Worm (Caenorhabditis elegans) whole organism, L2 larva: ENCODE results near the gene R11D1.3.

Source experiments
- C34F6.9 ChIP-seq: fragments of 150-350 bp; optimal IDR thresholded peaks from 2 replicates; lab custom pipeline; 2014; ENCODE audit warnings: missing biosample characterization, missing genetic modification characterization
- F13H6.1 ChIP-seq: sonication (generic microtip); optimal IDR thresholded peaks from 2 replicates; lab custom pipeline; 2016; ENCODE audit warnings: missing genetic modification characterization, missing compliant biosample characterization
- R02D3.7 ChIP-seq: fragments of 150-350 bp; optimal IDR thresholded peaks from 2 replicates; lab custom pipeline; 2014; ENCODE audit warnings: missing biosample characterization, missing genetic modification characterization
- Y55F3AM.14 ChIP-seq: fragments of 200-800 bp; sonication (Bioruptor generic); optimal IDR thresholded peaks from 2 replicates; lab custom pipeline; 2018; ENCODE audit warnings: mild to moderate bottlenecking, missing genetic modification characterization, missing compliant biosample characterization
- ZK546.5 ChIP-seq: sonication (generic microtip); optimal IDR thresholded peaks from 2 replicates; lab custom pipeline; 2017; ENCODE audit warnings: missing biosample characterization, missing genetic modification characterization
- alr-1 ChIP-seq: fragments of 150-350 bp; optimal IDR thresholded peaks from 2 replicates; lab custom pipeline; 2014; ENCODE audit warnings: missing biosample characterization, missing genetic modification characterization
- aly-2 ChIP-seq: fragments of 150-350 bp; optimal IDR thresholded peaks from 2 replicates; lab custom pipeline; 2014; ENCODE audit warnings: missing biosample characterization, missing genetic modification characterization
- ama-1 ChIP-seq: fragments of 150-350 bp; optimal IDR thresholded peaks from 2 replicates; lab custom pipeline; 2018; ENCODE audit warnings: inconsistent platforms
- ceh-16 ChIP-seq: fragments of 150-350 bp; optimal IDR thresholded peaks from 2 replicates; lab custom pipeline; 2014; ENCODE audit warnings: missing biosample characterization, missing genetic modification characterization
- ceh-82 ChIP-seq: fragments of 150-350 bp; optimal IDR thresholded peaks from 2 replicates; lab custom pipeline; 2014; ENCODE audit warnings: missing biosample characterization, missing genetic modification characterization
- crh-2 ChIP-seq: sonication (generic microtip); optimal IDR thresholded peaks from 2 replicates; lab custom pipeline; 2017; ENCODE audit warnings: missing biosample characterization, missing genetic modification characterization
- dmd-4 ChIP-seq: sonication (generic microtip); optimal IDR thresholded peaks from 2 replicates; lab custom pipeline; 2017; ENCODE audit warnings: missing biosample characterization, missing genetic modification characterization
- egl-27 ChIP-seq: sonication (generic microtip); optimal IDR thresholded peaks from 3 replicates; lab custom pipeline; 2017; ENCODE audit warnings: missing biosample characterization, missing genetic modification reagents, missing genetic modification characterization
- elt-1 ChIP-seq: fragments of 150-350 bp; optimal IDR thresholded peaks from 2 replicates; lab custom pipeline; 2014; ENCODE audit warnings: missing biosample characterization, missing genetic modification characterization
- elt-3 ChIP-seq: sonication (generic microtip); optimal IDR thresholded peaks from 2 replicates; lab custom pipeline; 2017; ENCODE audit warnings: missing biosample characterization, missing genetic modification characterization
- gmeb-1 ChIP-seq: fragments of 150-350 bp; optimal IDR thresholded peaks from 2 replicates; lab custom pipeline; 2014; ENCODE audit warnings: missing biosample characterization, missing genetic modification characterization
- lin-13 ChIP-seq: fragments of 150-350 bp; optimal IDR thresholded peaks from 2 replicates; lab custom pipeline; 2014; ENCODE audit warnings: missing biosample characterization, missing genetic modification reagents, missing genetic modification characterization
- lin-39 ChIP-seq: fragments of 150-350 bp; optimal IDR thresholded peaks from 2 replicates; lab custom pipeline; 2014; ENCODE audit warnings: missing biosample characterization, missing genetic modification reagents, missing genetic modification characterization
- mbf-1 ChIP-seq: sonication (generic microtip); optimal IDR thresholded peaks from 2 replicates; lab custom pipeline; 2017; ENCODE audit warnings: missing biosample characterization, missing genetic modification characterization
- mdl-1 ChIP-seq, 2 experiments: fragments of 150-350 bp in 1 of 2; sonication (generic microtip) in 1 of 2; optimal IDR thresholded peaks; 2 replicates each; lab custom pipeline; 2017; ENCODE audit warnings: missing biosample characterization in 2 of 2, missing genetic modification characterization in 2 of 2
- nhr-11 ChIP-seq: fragments of 150-350 bp; optimal IDR thresholded peaks from 2 replicates; lab custom pipeline; 2014; ENCODE audit warnings: missing biosample characterization, missing genetic modification characterization
- nhr-12 ChIP-seq: fragments of 150-350 bp; optimal IDR thresholded peaks from 2 replicates; lab custom pipeline; 2014; ENCODE audit warnings: missing biosample characterization, missing genetic modification characterization
- nhr-129 ChIP-seq: fragments of 150-350 bp; optimal IDR thresholded peaks from 2 replicates; lab custom pipeline; 2014; ENCODE audit warnings: missing biosample characterization, missing genetic modification characterization
- nhr-21 ChIP-seq: fragments of 150-350 bp; optimal IDR thresholded peaks from 2 replicates; lab custom pipeline; 2014; ENCODE audit warnings: missing biosample characterization, missing genetic modification characterization
- nhr-23 ChIP-seq: fragments of 150-350 bp; optimal IDR thresholded peaks from 2 replicates; lab custom pipeline; 2014; ENCODE audit warnings: missing biosample characterization, missing genetic modification reagents, missing genetic modification characterization
- nhr-25 ChIP-seq: fragments of 150-350 bp; sonication (generic microtip); optimal IDR thresholded peaks from 3 replicates; lab custom pipeline; 2014; ENCODE audit warnings: missing biosample characterization, missing genetic modification characterization
- nhr-6 ChIP-seq: fragments of 150-350 bp; optimal IDR thresholded peaks from 2 replicates; lab custom pipeline; 2014; ENCODE audit warnings: missing biosample characterization, missing genetic modification characterization
- peb-1 ChIP-seq: fragments of 150-350 bp; optimal IDR thresholded peaks from 2 replicates; lab custom pipeline; 2014; ENCODE audit warnings: missing biosample characterization, missing genetic modification characterization
- sma-3 ChIP-seq: sonication (generic microtip); optimal IDR thresholded peaks from 2 replicates; lab custom pipeline; 2016; ENCODE audit warnings: missing genetic modification reagents, missing genetic modification characterization, missing compliant biosample characterization
- sma-9 ChIP-seq, 2 experiments: fragments of 150-350 bp in 1 of 2; sonication (generic microtip) in 1 of 2; optimal IDR thresholded peaks; 2 replicates each; lab custom pipeline; 2014 to 2016; ENCODE audit warnings: missing genetic modification characterization in 2 of 2, mild to moderate bottlenecking in 1 of 2, missing biosample characterization in 1 of 2, missing compliant biosample characterization in 1 of 2, missing genetic modification reagents in 1 of 2, moderate library complexity in 1 of 2
- snpc-4 ChIP-seq: fragments of 150-350 bp; optimal IDR thresholded peaks from 2 replicates; lab custom pipeline; 2014; ENCODE audit warnings: missing biosample characterization, missing genetic modification characterization
- unc-39 ChIP-seq: fragments of 150-350 bp; optimal IDR thresholded peaks from 2 replicates; lab custom pipeline; 2014; ENCODE audit warnings: missing biosample characterization, missing genetic modification characterization
- unc-55 ChIP-seq: fragments of 150-350 bp; sonication (generic microtip); optimal IDR thresholded peaks from 3 replicates; lab custom pipeline; 2014; ENCODE audit warnings: missing biosample characterization, missing genetic modification reagents, missing genetic modification characterization
- unc-62 ChIP-seq: fragments of 150-350 bp; optimal IDR thresholded peaks from 2 replicates; lab custom pipeline; 2014; ENCODE audit warnings: missing biosample characterization, missing genetic modification reagents, missing genetic modification characterization
- ztf-1 ChIP-seq: fragments of 200-800 bp; sonication (Bioruptor generic); conservative IDR thresholded peaks from 2 replicates; pipeline ENCODE4 v1.3.6; 2022; ENCODE audit warnings: missing genetic modification characterization, missing compliant biosample characterization
- ztf-11 ChIP-seq: sonication (generic microtip); optimal IDR thresholded peaks from 2 replicates; lab custom pipeline; 2017; ENCODE audit warnings: missing biosample characterization, missing genetic modification characterization
- ztf-4 ChIP-seq: fragments of 150-350 bp; optimal IDR thresholded peaks from 2 replicates; lab custom pipeline; 2014; ENCODE audit warnings: missing biosample characterization, missing genetic modification characterization

Gene R11D1.3

ce11 chrV:12711999-12712398 lies at the start of gene R11D1.3:
Gene R11D1.3, minus strand, starts transcription at chrV:12712099.
- TF ChIP-seq unc-55 (GFP tag; lab: Kevin White, UChicago) (no peak), elt-1 (tag; lab: Kevin White, UChicago) (no peak), ZK546.5 (tag; lab: Kevin White, UChicago) (no peak), ztf-4 (tag; lab: Kevin White, UChicago) (no peak), lin-13 (no peak), gmeb-1 (tag; lab: Kevin White, UChicago) (no peak), dmd-4 (tag; lab: Kevin White, UChicago) (no peak), nhr-21 (no peak), ztf-11 (tag; lab: Kevin White, UChicago) (no peak), sma-3 (GFP tag; lab: Kevin White, UChicago) (no peak)

- TF ChIP-seq dmd-4 (tag; lab: Kevin White, UChicago) (no peak), C34F6.9 (tag; lab: Kevin White, UChicago) (no peak), elt-1 (tag; lab: Kevin White, UChicago) (no peak), ama-1 (lab: Kevin White, UChicago) (no peak), unc-39 (tag; lab: Kevin White, UChicago) (no peak), unc-55 (GFP tag; lab: Kevin White, UChicago) (no peak), ceh-82 (no peak), mbf-1 (tag; lab: Kevin White, UChicago) (no peak), mdl-1 (tag; optimal IDR thresholded peaks at IDR 0.05; lab: Kevin White, UChicago) (no peak)
Observed at ce11 chrV:12760913-12761312, 49.0 kb upstream of the R11D1.3 start, which contains the start of gene F18E2.15. Gene F18E2.15, minus strand, starts transcription at chrV:12761013.

ce11 chrV:12759660-12760059 lies 47.8 kb upstream of the R11D1.3 start, which contains the start of gene papl-1:
Gene papl-1, minus strand, starts transcription at chrV:12759760.
- TF ChIP-seq snpc-4 (tag; lab: Kevin White, UChicago): no peak
- no peak for TF ChIP-seq R02D3.7 (tag; lab: Kevin White, UChicago)
- no peak for TF ChIP-seq lin-39 (tag; lab: Kevin White, UChicago)
- no peak for TF ChIP-seq ztf-4 (tag; lab: Kevin White, UChicago)
- no peak for TF ChIP-seq nhr-12 (tag; lab: Kevin White, UChicago)
- no peak for TF ChIP-seq egl-27
- no peak for TF ChIP-seq nhr-25
- no peak for TF ChIP-seq ztf-1 (GFP tag; lab: Robert Waterston, UW)
- TF ChIP-seq unc-62: no peak

- TF ChIP-seq gmeb-1 (tag; lab: Kevin White, UChicago) (no peak), crh-2 (tag; lab: Kevin White, UChicago) (no peak), nhr-129 (no peak), sma-9 (GFP tag; optimal IDR thresholded peaks at IDR 0.05; lab: Kevin White, UChicago) (no peak), sma-9 (tag; optimal IDR thresholded peaks at IDR 0.05; lab: Kevin White, UChicago) (no peak), sma-3 (GFP tag; lab: Kevin White, UChicago) (no peak), alr-1 (tag; lab: Kevin White, UChicago) (no peak), ama-1 (lab: Kevin White, UChicago) (no peak), nhr-6 (tag; lab: Kevin White, UChicago) (no peak), egl-27 (no peak), peb-1 (tag; lab: Kevin White, UChicago) (no peak), lin-39 (tag; lab: Kevin White, UChicago) (no peak), ztf-11 (tag; lab: Kevin White, UChicago) (no peak), elt-3 (tag; lab: Kevin White, UChicago) (no peak), snpc-4 (tag; lab: Kevin White, UChicago) (no peak), aly-2 (no peak), nhr-23 (tag; lab: Kevin White, UChicago) (no peak), Y55F3AM.14 (no peak)
Observed at ce11 chrV:12754839-12755238, 42.9 kb upstream of the R11D1.3 start, which contains the start of gene gpa-13. Gene gpa-13, minus strand, starts transcription at chrV:12754939.

- no peak for TF ChIP-seq ceh-16
- no peak for TF ChIP-seq Y55F3AM.14
- no peak for TF ChIP-seq crh-2 (tag; lab: Kevin White, UChicago)
- no peak for TF ChIP-seq nhr-11
- TF ChIP-seq F13H6.1 (tag; lab: Kevin White, UChicago): no peak
Observed at ce11 chrV:12752407-12752806, 40.5 kb upstream of the R11D1.3 start, which contains the start of gene C15C8.8. Gene C15C8.8, minus strand, starts transcription at chrV:12752507.
